Fruit fly (Drosophila melanogaster): ENCODE measurements around the gene CG3164.

Gene CG3164

DNA sequence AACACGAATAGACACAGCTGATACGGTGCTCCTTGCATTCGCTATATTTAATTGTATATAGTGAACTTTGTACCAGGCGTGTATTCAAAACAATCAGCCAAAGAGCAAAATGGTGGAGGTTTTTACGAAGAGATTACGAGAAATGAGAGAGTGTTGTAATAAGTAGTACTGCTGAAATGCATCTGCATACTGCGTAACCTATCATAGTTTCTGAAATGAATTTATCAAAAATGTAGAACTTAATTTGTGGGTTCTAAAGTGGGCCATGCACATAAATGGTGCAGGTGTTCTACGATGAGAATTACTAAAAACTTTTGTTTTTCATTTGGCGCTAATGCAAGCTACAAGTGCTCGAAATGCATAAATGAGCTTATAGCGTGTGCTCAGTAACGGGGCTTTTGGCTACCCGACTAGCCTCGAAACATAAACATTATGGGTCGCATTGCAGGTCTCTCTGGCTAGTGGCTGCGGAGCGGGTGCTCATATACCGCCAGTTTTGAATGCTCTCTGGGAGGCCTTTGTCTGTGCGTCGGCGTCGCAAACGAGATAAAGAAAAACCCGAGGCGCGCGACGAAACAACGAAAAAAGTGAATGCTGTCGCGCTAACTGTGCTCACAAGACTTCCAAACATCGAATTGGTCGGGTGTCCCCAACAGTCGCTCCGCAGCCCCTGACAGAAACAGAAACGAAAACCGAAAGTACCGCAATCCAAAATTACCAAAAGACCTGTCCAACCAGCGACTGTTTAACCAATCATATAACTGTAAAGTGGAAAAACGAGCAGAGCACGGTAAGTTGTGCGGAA, 1.1 kb upstream of the CG3164 start, which contains the start of gene Gs1 (continued):
- TF ChIP-seq CG9609 (GFP tag; optimal IDR thresholded peaks at IDR 0.05) = no peak
- no peak for TF ChIP-seq bab2 (GFP tag; optimal IDR thresholded peaks at IDR 0.05)
- no peak for TF ChIP-seq CG15696 (tag; optimal IDR thresholded peaks at IDR 0.05)
- no peak for TF ChIP-seq CG7928 (GFP tag; optimal IDR thresholded peaks at IDR 0.05)
- TF ChIP-seq CG7271 (tag; optimal IDR thresholded peaks at IDR 0.05) = no peak
- TF ChIP-seq Scr (GFP tag; IDR thresholded peaks at IDR 0.05; ENCODE audit: partially characterized antibody) = no peak
- peak; percentile 66 for TF ChIP-seq CG13296 (GFP tag; optimal IDR thresholded peaks at IDR 0.05)
- TF ChIP-seq CG32767 (GFP tag; IDR thresholded peaks at IDR 0.05) = peak; percentile 49; the same call in 1 of the 2 replicates
- no peak for TF ChIP-seq Xrp1 (GFP tag; IDR thresholded peaks at IDR 0.05)
- TF ChIP-seq fd96Cb (tag; optimal IDR thresholded peaks at IDR 0.05) = no peak
- no peak for TF ChIP-seq Elba2 (GFP tag; optimal IDR thresholded peaks at IDR 0.05)
- TF ChIP-seq ATbp (GFP tag; optimal IDR thresholded peaks at IDR 0.05) = peak; percentile 38
- no peak for TF ChIP-seq CG4617 (GFP tag; optimal IDR thresholded peaks at IDR 0.05; ENCODE audit: borderline replicate concordance)
- TF ChIP-seq CG9797 (GFP tag; optimal IDR thresholded peaks at IDR 0.05) = no peak
- no peak for TF ChIP-seq CG9817 (tag; optimal IDR thresholded peaks at IDR 0.05)
- TF ChIP-seq tin (GFP tag; optimal IDR thresholded peaks at IDR 0.05) = no peak
- TF ChIP-seq al (GFP tag; IDR thresholded peaks at IDR 0.05) = no peak
- no peak for TF ChIP-seq CG8290 (GFP tag; optimal IDR thresholded peaks at IDR 0.05)
- peak; percentile 8 to 65 for TF ChIP-seq CG8290 (tag; optimal IDR thresholded peaks at IDR 0.05)
- no peak for TF ChIP-seq Tbp (GFP tag; optimal IDR thresholded peaks at IDR 0.05)
- no peak for TF ChIP-seq CG18764 (GFP tag; optimal IDR thresholded peaks at IDR 0.05)
- peak; percentile 0 for TF ChIP-seq CG1603 (tag; optimal IDR thresholded peaks at IDR 0.05)
- TF ChIP-seq CG17612 (GFP tag; IDR thresholded peaks at IDR 0.05) = no peak
- no peak for TF ChIP-seq CG13775 (GFP tag; optimal IDR thresholded peaks at IDR 0.05)
- no peak for TF ChIP-seq CG13624 (GFP tag; optimal IDR thresholded peaks at IDR 0.05)
- TF ChIP-seq CG2129 (GFP tag; IDR thresholded peaks at IDR 0.05; ENCODE audit: partially characterized antibody) = no peak
- TF ChIP-seq CG13287 (GFP tag; IDR thresholded peaks at IDR 0.05; ENCODE audit: partially characterized antibody) = peak; percentile 75
- no peak for TF ChIP-seq wdn (GFP tag; IDR thresholded peaks at IDR 0.05)
- no peak for TF ChIP-seq Abd-B (GFP tag; optimal IDR thresholded peaks at IDR 0.05)
- TF ChIP-seq HmgD (GFP tag; optimal IDR thresholded peaks at IDR 0.05) = no peak
- no peak for TF ChIP-seq CG15011 (GFP tag; optimal IDR thresholded peaks at IDR 0.05)
- peak; percentile 30 for TF ChIP-seq CG2712 (tag; optimal IDR thresholded peaks at IDR 0.05)
- no peak for TF ChIP-seq ac (GFP tag; optimal IDR thresholded peaks at IDR 0.05)
- peak; percentile 85 for TF ChIP-seq Nf-YC (tag; optimal IDR thresholded peaks at IDR 0.05)
- no peak for TF ChIP-seq dati (GFP tag; IDR thresholded peaks at IDR 0.05)
- no peak for TF ChIP-seq CG32772 (GFP tag; IDR thresholded peaks at IDR 0.05)
- no peak for TF ChIP-seq croc (GFP tag; conservative IDR thresholded peaks at IDR 0.05)
- no peak for TF ChIP-seq CG7556 (GFP tag; optimal IDR thresholded peaks at IDR 0.05)
- peak; percentile 30 for TF ChIP-seq pb (GFP tag; optimal IDR thresholded peaks at IDR 0.05)
- no peak for TF ChIP-seq gfzf (GFP tag; optimal IDR thresholded peaks at IDR 0.05)
- TF ChIP-seq vfl (GFP tag; optimal IDR thresholded peaks at IDR 0.05) = no peak
- no peak for TF ChIP-seq Dref (GFP tag; IDR thresholded peaks at IDR 0.05)
- no peak for TF ChIP-seq CG14667 (GFP tag; IDR thresholded peaks at IDR 0.05)
- TF ChIP-seq Antp (GFP tag; optimal IDR thresholded peaks at IDR 0.05) = no peak
- no peak for TF ChIP-seq D19B (GFP tag; optimal IDR thresholded peaks at IDR 0.05)
- peak; percentile 17 for TF ChIP-seq CG16863 (GFP tag; optimal IDR thresholded peaks at IDR 0.05)
- TF ChIP-seq Mad (GFP tag; optimal IDR thresholded peaks at IDR 0.05) = no peak
- TF ChIP-seq CG6813 (GFP tag; optimal IDR thresholded peaks at IDR 0.05) = peak; percentile 58
- TF ChIP-seq CG10366 (GFP tag; IDR thresholded peaks at IDR 0.05) = no peak
- TF ChIP-seq Hr78 (GFP tag; optimal IDR thresholded peaks at IDR 0.05) = peak in 1 of 2 experiments; percentile 24

All from whole organism, embryonic.